Worm (Caenorhabditis elegans) whole organism, late embryonic: Measurements from ENCODE around the gene ttyh-1.

ENCODE experiments used
- C08G9.2 ChIP-seq: sonication (generic microtip); optimal IDR thresholded peaks from 2 replicates; lab custom pipeline; 2016; ENCODE audit warnings: mild to moderate bottlenecking, missing genetic modification characterization, moderate library complexity, missing compliant biosample characterization
- K02D7.2 ChIP-seq: sonication (generic microtip); optimal IDR thresholded peaks from 2 replicates; lab custom pipeline; 2017; ENCODE audit warnings: mild to moderate bottlenecking, missing genetic modification characterization, missing compliant biosample characterization
- ahr-1 ChIP-seq: sonication (generic microtip); optimal IDR thresholded peaks from 2 replicates; lab custom pipeline; 2016; ENCODE audit warnings: missing genetic modification characterization, missing compliant biosample characterization
- ama-1 ChIP-seq: fragments of 150-350 bp; optimal IDR thresholded peaks from 2 replicates; lab custom pipeline; 2014
- ceh-18 ChIP-seq: sonication (generic microtip); optimal IDR thresholded peaks from 2 replicates; lab custom pipeline; 2016; ENCODE audit warnings: missing genetic modification characterization, missing compliant biosample characterization
- ceh-2 ChIP-seq: sonication (generic microtip); optimal IDR thresholded peaks from 2 replicates; lab custom pipeline; 2016; ENCODE audit warnings: missing genotype, missing genetic modification characterization, missing compliant biosample characterization
- ceh-31 ChIP-seq: sonication (generic microtip); optimal IDR thresholded peaks from 2 replicates; lab custom pipeline; 2016; ENCODE audit warnings: missing genetic modification characterization, missing compliant biosample characterization
- ceh-34 ChIP-seq: sonication (generic microtip); optimal IDR thresholded peaks from 2 replicates; lab custom pipeline; 2016; ENCODE audit warnings: mild to moderate bottlenecking, missing genetic modification characterization, missing compliant biosample characterization
- ceh-48 ChIP-seq: sonication (generic microtip); optimal IDR thresholded peaks from 2 replicates; lab custom pipeline; 2016; ENCODE audit warnings: missing genetic modification characterization, inconsistent platforms, missing compliant biosample characterization
- ceh-6 ChIP-seq: fragments of 200-800 bp; sonication (Bioruptor generic); optimal IDR thresholded peaks from 2 replicates; lab custom pipeline; 2018; ENCODE audit warnings: mild to moderate bottlenecking, missing genetic modification characterization, missing compliant biosample characterization
- che-1 ChIP-seq: sonication (generic microtip); optimal IDR thresholded peaks from 2 replicates; lab custom pipeline; 2016; ENCODE audit warnings: mild to moderate bottlenecking, missing genetic modification characterization, missing compliant biosample characterization
- dmd-4 ChIP-seq: sonication (generic microtip); optimal IDR thresholded peaks from 2 replicates; lab custom pipeline; 2016; ENCODE audit warnings: borderline replicate concordance, missing genetic modification characterization, missing compliant biosample characterization
- dve-1 ChIP-seq: sonication (generic microtip); optimal IDR thresholded peaks from 2 replicates; lab custom pipeline; 2017; ENCODE audit warnings: antibody characterized with exemption, mild to moderate bottlenecking, missing genetic modification characterization, missing compliant biosample characterization
- elt-2 ChIP-seq: sonication (generic microtip); optimal IDR thresholded peaks from 2 replicates; lab custom pipeline; 2016; ENCODE audit warnings: missing genetic modification reagents, missing genetic modification characterization, missing compliant biosample characterization
- elt-4 ChIP-seq: sonication (generic microtip); optimal IDR thresholded peaks from 2 replicates; lab custom pipeline; 2016; ENCODE audit warnings: missing genetic modification characterization, missing compliant biosample characterization
- ets-4 ChIP-seq: sonication (generic microtip); optimal IDR thresholded peaks from 2 replicates; lab custom pipeline; 2016; ENCODE audit warnings: missing genetic modification characterization, missing compliant biosample characterization
- fax-1 ChIP-seq: sonication (generic microtip); optimal IDR thresholded peaks from 2 replicates; lab custom pipeline; 2016; ENCODE audit warnings: missing genotype, missing genetic modification characterization, missing compliant biosample characterization
- fkh-10 ChIP-seq: fragments of 150-350 bp; optimal IDR thresholded peaks from 2 replicates; lab custom pipeline; 2014; ENCODE audit warnings: missing biosample characterization, missing genetic modification reagents, missing genetic modification characterization
- hlh-13 ChIP-seq: fragments of 200-800 bp; sonication (Bioruptor generic); optimal IDR thresholded peaks from 2 replicates; lab custom pipeline; 2018; ENCODE audit warnings: mild to moderate bottlenecking, missing genetic modification characterization, missing compliant biosample characterization
- hlh-15 ChIP-seq: sonication (generic microtip); optimal IDR thresholded peaks from 2 replicates; lab custom pipeline; 2016; ENCODE audit warnings: missing genetic modification characterization, missing compliant biosample characterization
- hlh-30 ChIP-seq: sonication (generic microtip); optimal IDR thresholded peaks from 2 replicates; lab custom pipeline; 2017; ENCODE audit warnings: antibody characterized with exemption, missing genetic modification characterization, missing compliant biosample characterization; ENCODE audit not compliant: insufficient read depth
- lim-6 ChIP-seq: sonication (generic microtip); optimal IDR thresholded peaks from 2 replicates; lab custom pipeline; 2016; ENCODE audit warnings: missing genetic modification characterization, missing compliant biosample characterization
- madf-2 ChIP-seq: sonication (generic microtip); optimal IDR thresholded peaks from 2 replicates; lab custom pipeline; 2017; ENCODE audit warnings: missing genetic modification characterization, missing compliant biosample characterization
- nhr-232 ChIP-seq: sonication (generic microtip); optimal IDR thresholded peaks from 2 replicates; lab custom pipeline; 2016; ENCODE audit warnings: missing genetic modification characterization, missing compliant biosample characterization
- pax-1 ChIP-seq: fragments of 150-350 bp; optimal IDR thresholded peaks from 2 replicates; lab custom pipeline; 2014; ENCODE audit warnings: missing biosample characterization, missing genetic modification characterization
- pha-2 ChIP-seq: sonication (generic microtip); optimal IDR thresholded peaks from 2 replicates; lab custom pipeline; 2017; ENCODE audit warnings: mild to moderate bottlenecking, missing genetic modification characterization, missing compliant biosample characterization
- pqm-1 ChIP-seq: sonication (generic microtip); optimal IDR thresholded peaks from 2 replicates; lab custom pipeline; 2016; ENCODE audit warnings: missing genetic modification characterization, missing compliant biosample characterization
- rnt-1 ChIP-seq: sonication (generic microtip); optimal IDR thresholded peaks from 2 replicates; lab custom pipeline; 2016; ENCODE audit warnings: missing genetic modification characterization, missing compliant biosample characterization
- sox-4 ChIP-seq: sonication (generic microtip); optimal IDR thresholded peaks from 2 replicates; lab custom pipeline; 2017; ENCODE audit warnings: mild to moderate bottlenecking, missing genetic modification characterization, inconsistent platforms, missing compliant biosample characterization
- tbx-7 ChIP-seq: sonication (generic microtip); optimal IDR thresholded peaks from 2 replicates; lab custom pipeline; 2016; ENCODE audit warnings: missing genotype, missing genetic modification characterization, missing compliant biosample characterization
- ttx-3 ChIP-seq: sonication (generic microtip); optimal IDR thresholded peaks from 2 replicates; lab custom pipeline; 2016; ENCODE audit warnings: missing genetic modification reagents, missing genetic modification characterization, missing compliant biosample characterization
- unc-3 ChIP-seq, 2 experiments: fragments of 200-800 bp in 1 of 2; sonication (Bioruptor generic) in 1 of 2; sonication (generic microtip) in 1 of 2; conservative IDR thresholded peaks in 1 of 2; optimal IDR thresholded peaks in 1 of 2; 2 replicates each; pipeline versions ENCODE4 v1.3.6 to Lab custom; 2016 to 2022; ENCODE audit warnings: missing compliant biosample characterization in 2 of 2, missing genetic modification characterization in 2 of 2, missing genetic modification reagents in 1 of 2
- unc-42 ChIP-seq: sonication (generic microtip); optimal IDR thresholded peaks from 2 replicates; lab custom pipeline; 2016; ENCODE audit warnings: missing genotype, missing genetic modification characterization, missing compliant biosample characterization
- unc-86 ChIP-seq: sonication (generic microtip); optimal IDR thresholded peaks from 2 replicates; lab custom pipeline; 2016; ENCODE audit warnings: missing genetic modification characterization, missing compliant biosample characterization
- zip-5 ChIP-seq: sonication (generic microtip); optimal IDR thresholded peaks from 2 replicates; lab custom pipeline; 2016; ENCODE audit warnings: missing genetic modification characterization, missing compliant biosample characterization

The ttyh-1 gene

DNA sequence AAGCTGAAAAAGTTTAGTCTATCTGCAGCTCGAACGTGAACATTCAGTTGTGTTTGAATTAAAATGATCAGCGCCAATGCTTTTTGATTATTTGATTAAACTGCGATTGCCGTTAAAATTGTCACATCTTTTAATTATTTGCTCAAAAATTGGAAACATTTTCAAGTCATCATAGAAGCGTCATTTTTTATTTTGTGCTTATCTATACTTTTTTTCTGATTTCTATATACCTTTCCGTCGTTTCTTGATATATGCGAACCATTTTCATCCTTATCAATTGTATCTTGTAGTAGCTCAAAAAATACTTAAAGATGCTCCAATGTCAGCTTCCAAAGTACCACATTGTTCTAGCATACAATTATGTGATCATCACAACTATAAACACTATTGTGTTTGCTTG lies 17.2 kb upstream of the ttyh-1 start:
- TF ChIP-seq pax-1 (tag; lab: Kevin White, UChicago) (no peak), unc-3 (GFP tag; conservative IDR thresholded peaks at IDR 0.05; lab: Robert Waterston, UW) (no peak), unc-3 (tag; optimal IDR thresholded peaks at IDR 0.05; lab: Kevin White, UChicago) (no peak), ceh-31 (tag; lab: Kevin White, UChicago) (no peak), ceh-34 (tag; lab: Kevin White, UChicago) (no peak), zip-5 (no peak), madf-2 (no peak), sox-4 (tag; lab: Kevin White, UChicago) (no peak), rnt-1 (tag; lab: Kevin White, UChicago) (no peak), C08G9.2 (tag; lab: Kevin White, UChicago) (no peak), elt-2 (tag; lab: Kevin White, UChicago) (no peak), nhr-232 (no peak), hlh-30 (no peak), ceh-18 (tag; lab: Kevin White, UChicago) (no peak), ama-1 (lab: Kevin White, UChicago) (no peak), ttx-3 (tag; lab: Kevin White, UChicago) (no peak), pqm-1 (tag; lab: Kevin White, UChicago) (no peak), tbx-7 (tag; lab: Kevin White, UChicago) (no peak), ceh-6 (GFP tag; lab: Kevin White, UChicago) (no peak)

DNA sequence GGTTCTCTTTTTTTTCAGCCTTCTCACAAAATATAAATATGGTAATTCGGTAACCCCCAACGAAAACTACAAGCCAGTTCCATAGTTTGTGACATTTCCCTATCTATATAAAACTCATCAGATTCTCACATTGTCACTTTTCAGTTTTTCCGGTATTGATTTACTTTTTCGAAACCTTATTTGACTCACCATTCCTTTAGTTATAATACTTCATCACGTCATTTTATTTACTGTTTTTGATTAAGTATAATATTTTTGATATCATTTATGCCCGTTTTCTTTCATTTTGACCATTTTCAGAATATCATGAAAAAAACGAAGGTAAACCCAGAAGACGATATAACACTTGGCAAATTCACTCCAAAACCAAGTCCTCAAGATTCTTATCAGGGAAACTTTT lies 16.7 kb upstream of the ttyh-1 start, which contains the start of gene pgp-3:
pgp-3 (plus strand) TSS at position 301 of the 400 bp plus-strand sequence.
- TF ChIP-seq dmd-4 (tag; lab: Kevin White, UChicago), result no peak
- TF ChIP-seq tbx-7 (tag; lab: Kevin White, UChicago), result no peak
- no peak for TF ChIP-seq ceh-34 (tag; lab: Kevin White, UChicago)
- no peak for TF ChIP-seq hlh-15 (tag; lab: Kevin White, UChicago)
- TF ChIP-seq pqm-1 (tag; lab: Kevin White, UChicago), result no peak
- TF ChIP-seq, all 69 proteins: peak for 0

DNA sequence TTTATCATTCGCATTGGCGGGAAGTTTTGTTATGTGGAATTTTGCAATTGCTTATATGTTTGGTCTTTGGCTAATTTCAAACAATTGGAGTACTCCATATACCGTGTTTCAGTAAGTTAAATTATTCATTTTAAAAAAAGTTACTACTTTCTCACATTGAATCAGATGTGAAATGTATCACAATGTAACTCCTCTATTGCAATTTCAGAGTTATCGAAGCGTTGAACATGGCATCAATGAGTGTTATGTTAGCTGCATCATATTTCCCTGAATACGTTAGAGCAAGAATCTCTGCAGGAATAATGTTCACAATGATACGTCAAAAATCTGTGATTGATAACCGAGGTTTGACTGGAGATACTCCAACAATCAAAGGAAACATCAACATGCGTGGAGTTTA lies 12.7 kb upstream of the ttyh-1 start:
- no peak for TF ChIP-seq ahr-1 (tag; lab: Kevin White, UChicago)
- TF ChIP-seq, all 69 proteins: peak for 0

DNA sequence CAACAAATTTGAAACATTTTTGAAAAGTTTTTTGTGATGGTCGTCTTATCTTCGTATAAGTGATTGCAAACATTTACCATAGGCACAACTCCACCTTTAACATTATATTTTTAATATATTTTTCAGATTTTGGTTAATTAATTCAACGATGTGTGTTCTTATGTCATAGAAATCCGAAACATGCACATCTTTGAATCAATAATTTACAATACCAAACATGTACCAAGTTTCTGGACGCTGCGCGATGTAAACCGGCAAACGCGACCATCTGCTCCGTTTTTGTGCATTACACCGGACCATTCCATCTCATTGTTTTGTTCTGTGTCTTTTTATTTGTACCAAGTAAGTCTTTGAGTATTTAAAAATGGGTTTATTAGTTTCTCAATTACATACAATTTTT lies 11.0 kb upstream of the ttyh-1 start, which contains the start of gene pgp-4:
pgp-4 (plus strand) TSS at position 301 of the 400 bp plus-strand sequence.
- no peak for TF ChIP-seq ceh-48 (tag; lab: Kevin White, UChicago)
- no peak for TF ChIP-seq rnt-1 (tag; lab: Kevin White, UChicago)
- TF ChIP-seq che-1, result no peak
- TF ChIP-seq nhr-232, result no peak
- TF ChIP-seq, all 69 proteins: peak for 0

DNA sequence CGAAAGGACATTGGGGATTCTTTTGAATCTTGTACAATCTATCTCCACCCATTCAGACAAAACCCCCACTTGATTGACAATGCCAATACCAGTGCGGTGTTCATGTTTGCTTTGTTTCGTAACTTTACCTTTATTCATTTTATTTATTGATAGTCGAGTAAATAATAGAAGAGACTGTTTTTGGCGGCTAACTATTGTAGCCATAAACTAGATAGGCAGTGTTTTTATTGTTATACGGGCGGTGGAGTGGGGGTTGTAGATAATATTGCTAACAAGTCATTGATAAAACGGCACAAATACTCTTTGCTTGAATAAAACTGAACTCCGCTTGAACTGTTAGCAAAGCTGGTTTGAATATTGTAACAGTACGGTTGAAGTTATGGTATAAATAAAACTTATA lies 3.6 kb upstream of the ttyh-1 start:
- no peak for TF ChIP-seq hlh-30
- TF ChIP-seq ceh-2, result no peak
- no peak for TF ChIP-seq lim-6 (tag; lab: Kevin White, UChicago)
- no peak for TF ChIP-seq ahr-1 (tag; lab: Kevin White, UChicago)
- no peak for TF ChIP-seq elt-4 (tag; lab: Kevin White, UChicago)
- TF ChIP-seq fax-1 (tag; lab: Kevin White, UChicago), result no peak
- no peak for TF ChIP-seq ceh-34 (tag; lab: Kevin White, UChicago)
- TF ChIP-seq dve-1 (tag; lab: Kevin White, UChicago), result no peak
- TF ChIP-seq ets-4, result no peak
- TF ChIP-seq K02D7.2 (tag; lab: Kevin White, UChicago), result no peak
- no peak for TF ChIP-seq unc-42 (tag; lab: Kevin White, UChicago)
- TF ChIP-seq pha-2 (tag; lab: Kevin White, UChicago), result no peak
- no peak for TF ChIP-seq unc-86
- TF ChIP-seq hlh-15 (tag; lab: Kevin White, UChicago), result no peak
- TF ChIP-seq hlh-13 (GFP tag; lab: Kevin White, UChicago), result no peak
- TF ChIP-seq ceh-48 (tag; lab: Kevin White, UChicago), result no peak
- TF ChIP-seq fkh-10, result no peak
